Fruit fly (Drosophila melanogaster) whole organism, embryonic: ENCODE measurements around the gene CG2772.

Experiments
- Abd-B ChIP-seq: fragments of 200-800 bp; sonication (Bioruptor generic); optimal IDR thresholded peaks from 2 replicates; lab custom pipeline; 2018; ENCODE audit warnings: missing biosample characterization, mild to moderate bottlenecking, missing genetic modification characterization, moderate library complexity
- C15 ChIP-seq: fragments of 200-800 bp; sonication (Bioruptor generic); IDR thresholded peaks from 3 replicates; pipeline ENCODE4 v1.3.6; 2022; ENCODE audit warnings: missing biosample characterization, missing genetic modification characterization
- CG11093 ChIP-seq: fragments of 200-800 bp; sonication (Bioruptor generic); IDR thresholded peaks from 3 replicates; pipeline ENCODE4 v1.3.6; 2022; ENCODE audit warnings: missing biosample characterization, missing genetic modification characterization
- CG12071 ChIP-seq: fragments of 200-800 bp; sonication (Bioruptor generic); optimal IDR thresholded peaks from 3 replicates; lab custom pipeline; 2018; ENCODE audit warnings: missing biosample characterization, mild to moderate bottlenecking, missing genetic modification characterization
- CG12104 ChIP-seq: fragments of 200-800 bp; sonication (Bioruptor generic); optimal IDR thresholded peaks from 3 replicates; lab custom pipeline; 2016; ENCODE audit warnings: missing biosample characterization, missing genetic modification characterization
- CG12219 ChIP-seq: fragments of 200-800 bp; sonication (Bioruptor generic); optimal IDR thresholded peaks from 3 replicates; lab custom pipeline; 2018; ENCODE audit warnings: missing biosample characterization, mild to moderate bottlenecking, missing genetic modification characterization
- CG12391 ChIP-seq: fragments of 200-800 bp; sonication (Bioruptor generic); optimal IDR thresholded peaks from 3 replicates; lab custom pipeline; 2018; ENCODE audit warnings: missing biosample characterization, mild to moderate bottlenecking, missing genetic modification characterization, moderate library complexity
- CG13624 ChIP-seq: fragments of 200-800 bp; sonication (Bioruptor generic); optimal IDR thresholded peaks from 2 replicates; lab custom pipeline; 2016; ENCODE audit warnings: missing biosample characterization, missing genetic modification characterization
- CG14667 ChIP-seq: fragments of 200-800 bp; sonication (Bioruptor generic); IDR thresholded peaks from 2 replicates; pipeline ENCODE4 v1.3.6; 2022; ENCODE audit warnings: missing biosample characterization, missing genetic modification characterization
- CG17385 ChIP-seq: fragments of 200-800 bp; sonication (Bioruptor generic); optimal IDR thresholded peaks from 3 replicates; lab custom pipeline; 2018; ENCODE audit warnings: missing biosample characterization, mild to moderate bottlenecking, missing genetic modification characterization
- CG17802 ChIP-seq: fragments of 200-800 bp; sonication (Bioruptor generic); optimal IDR thresholded peaks from 2 replicates; lab custom pipeline; 2018; ENCODE audit warnings: missing biosample characterization, mild to moderate bottlenecking, missing genetic modification characterization, moderate library complexity
- CG18262 ChIP-seq: fragments of 200-800 bp; optimal IDR thresholded peaks from 3 replicates; lab custom pipeline; 2019; ENCODE audit warnings: missing biosample characterization, mild to moderate bottlenecking, missing genetic modification characterization, moderate library complexity
- CG2875 ChIP-seq: fragments of 200-800 bp; sonication (Bioruptor generic); optimal IDR thresholded peaks from 2 replicates; lab custom pipeline; 2017; ENCODE audit warnings: missing biosample characterization, mild to moderate bottlenecking, missing genetic modification characterization, missing genetic modification reagents
- CG32767 ChIP-seq: fragments of 200-800 bp; sonication (Bioruptor generic); IDR thresholded peaks from 2 replicates; pipeline ENCODE4 v1.3.6; 2022; ENCODE audit warnings: missing biosample characterization, missing genetic modification characterization
- CG4424 ChIP-seq: fragments of 200-800 bp; sonication (Bioruptor generic); optimal IDR thresholded peaks from 3 replicates; lab custom pipeline; 2016; ENCODE audit warnings: missing biosample characterization, missing genetic modification characterization
- CG4730 ChIP-seq: fragments of 200-800 bp; sonication (Bioruptor generic); IDR thresholded peaks from 2 replicates; pipeline ENCODE4 v1.3.6; 2022; ENCODE audit warnings: missing biosample characterization, missing genetic modification characterization
- CG4820 ChIP-seq: fragments of 200-800 bp; sonication (Bioruptor generic); optimal IDR thresholded peaks from 3 replicates; lab custom pipeline; 2016; ENCODE audit warnings: missing biosample characterization, missing genetic modification characterization
- CG7987 ChIP-seq: fragments of 200-800 bp; sonication (Bioruptor generic); optimal IDR thresholded peaks from 2 replicates; lab custom pipeline; 2018; ENCODE audit warnings: missing biosample characterization, mild to moderate bottlenecking, missing genetic modification characterization, moderate library complexity
- CG9727 ChIP-seq: fragments of 200-800 bp; sonication (Bioruptor generic); optimal IDR thresholded peaks from 3 replicates; lab custom pipeline; 2017; ENCODE audit warnings: missing biosample characterization, mild to moderate bottlenecking, missing genetic modification characterization
- Doc3 ChIP-seq: fragments of 200-800 bp; sonication (Bioruptor generic); IDR thresholded peaks from 3 replicates; pipeline ENCODE4 v1.3.6; 2022; ENCODE audit warnings: missing biosample characterization, missing genetic modification characterization; ENCODE audit not compliant: partially characterized antibody
- Drgx ChIP-seq: fragments of 200-800 bp; sonication (Bioruptor generic); IDR thresholded peaks from 2 replicates; pipeline ENCODE4 v1.3.6; 2022; ENCODE audit warnings: missing biosample characterization, missing genetic modification characterization
- GATAe ChIP-seq: fragments of 200-800 bp; sonication (Bioruptor generic); conservative IDR thresholded peaks from 2 replicates; pipeline ENCODE4 v1.3.6; 2022; ENCODE audit warnings: missing biosample characterization, missing genetic modification characterization
- HLH54F ChIP-seq: fragments of 200-800 bp; sonication (Bioruptor generic); optimal IDR thresholded peaks from 3 replicates; lab custom pipeline; 2016; ENCODE audit warnings: missing biosample characterization, missing genetic modification characterization
- Hey ChIP-seq: fragments of 200-800 bp; sonication (Bioruptor generic); optimal IDR thresholded peaks from 3 replicates; lab custom pipeline; 2018; ENCODE audit warnings: missing biosample characterization, mild to moderate bottlenecking, missing genetic modification characterization
- HmgZ ChIP-seq: fragments of 200-800 bp; sonication (Bioruptor generic); optimal IDR thresholded peaks from 2 replicates; lab custom pipeline; 2018; ENCODE audit warnings: missing biosample characterization, mild to moderate bottlenecking, missing genetic modification characterization
- Opbp ChIP-seq: fragments of 200-800 bp; sonication (Bioruptor generic); IDR thresholded peaks from 3 replicates; pipeline ENCODE4 v1.3.6; 2022; ENCODE audit warnings: missing biosample characterization, missing genetic modification characterization; ENCODE audit not compliant: partially characterized antibody
- Rfx ChIP-seq: fragments of 200-800 bp; sonication (Bioruptor generic); IDR thresholded peaks from 2 replicates; pipeline ENCODE4 v1.3.6; 2022; ENCODE audit warnings: missing biosample characterization, missing genetic modification characterization
- Stat92E ChIP-seq, 3 experiments: fragments of >200 bp in 2 of 3; fragments of 200-800 bp in 1 of 3; sonication (Bioruptor generic) in 1 of 3; optimal IDR thresholded peaks; 2 replicates each; lab custom pipeline; 2017 to 2019; ENCODE audit warnings: missing biosample characterization in 3 of 3, missing genetic modification characterization in 3 of 3, mild to moderate bottlenecking in 1 of 3, moderate library complexity in 1 of 3
- TFAM ChIP-seq: fragments of 200-800 bp; sonication (Bioruptor generic); optimal IDR thresholded peaks from 2 replicates; lab custom pipeline; 2017; ENCODE audit warnings: missing biosample characterization, missing genetic modification characterization, inconsistent platforms
- ac ChIP-seq: fragments of 200-800 bp; sonication (Bioruptor generic); optimal IDR thresholded peaks from 3 replicates; lab custom pipeline; 2017; ENCODE audit warnings: missing biosample characterization, mild to moderate bottlenecking, missing genetic modification characterization
- chinmo ChIP-seq: fragments of 200-800 bp; sonication (Bioruptor generic); IDR thresholded peaks from 4 replicates; pipeline ENCODE4 v1.3.6; 2022; ENCODE audit warnings: missing biosample characterization, missing genetic modification characterization; ENCODE audit not compliant: partially characterized antibody
- croc ChIP-seq: fragments of 200-800 bp; sonication (Bioruptor generic); conservative IDR thresholded peaks from 3 replicates; pipeline ENCODE4 v1.3.6; 2022; ENCODE audit warnings: missing biosample characterization, missing genetic modification characterization
- dan ChIP-seq: fragments of 200-800 bp; sonication (Bioruptor generic); IDR thresholded peaks from 2 replicates; pipeline ENCODE4 v1.3.6; 2022; ENCODE audit warnings: missing biosample characterization, missing genetic modification characterization
- dysf ChIP-seq: fragments of 200-800 bp; sonication (Bioruptor generic); IDR thresholded peaks from 3 replicates; pipeline ENCODE4 v1.3.6; 2022; ENCODE audit warnings: missing biosample characterization, missing genetic modification characterization
- ems ChIP-seq: fragments of 200-800 bp; sonication (Bioruptor generic); optimal IDR thresholded peaks from 3 replicates; lab custom pipeline; 2016; ENCODE audit warnings: missing biosample characterization, missing genetic modification characterization
- fu2 ChIP-seq: fragments of 200-800 bp; sonication (Bioruptor generic); optimal IDR thresholded peaks from 2 replicates; lab custom pipeline; 2016; ENCODE audit warnings: missing biosample characterization, missing genetic modification characterization
- gem ChIP-seq: fragments of 200-800 bp; sonication (Bioruptor generic); optimal IDR thresholded peaks from 2 replicates; lab custom pipeline; 2019; ENCODE audit warnings: missing biosample characterization, mild to moderate bottlenecking, missing genetic modification characterization, moderate library complexity
- ham ChIP-seq: fragments of 200-800 bp; sonication (Bioruptor generic); IDR thresholded peaks from 2 replicates; pipeline ENCODE4 v1.3.6; 2022; ENCODE audit warnings: missing biosample characterization, missing genetic modification characterization
- kah ChIP-seq: fragments of 200-800 bp; sonication (Bioruptor generic); optimal IDR thresholded peaks from 2 replicates; lab custom pipeline; 2018; ENCODE audit warnings: missing biosample characterization, mild to moderate bottlenecking, missing genetic modification characterization
- nerfin-1 ChIP-seq: fragments of 200-800 bp; sonication (Bioruptor generic); optimal IDR thresholded peaks from 3 replicates; lab custom pipeline; 2019; ENCODE audit warnings: missing biosample characterization, mild to moderate bottlenecking, missing genetic modification characterization, moderate library complexity
- nom ChIP-seq: fragments of 200-800 bp; sonication (Bioruptor generic); optimal IDR thresholded peaks from 2 replicates; lab custom pipeline; 2017; ENCODE audit warnings: missing biosample characterization, missing genetic modification characterization, mild to moderate bottlenecking, moderate library complexity, missing genetic modification reagents
- onecut ChIP-seq: fragments of 200-800 bp; sonication (Bioruptor generic); IDR thresholded peaks from 2 replicates; pipeline ENCODE4 v1.3.6; 2022; ENCODE audit warnings: missing biosample characterization, missing genetic modification characterization
- pb ChIP-seq: fragments of 200-800 bp; sonication (Bioruptor generic); optimal IDR thresholded peaks from 3 replicates; lab custom pipeline; 2016; ENCODE audit warnings: missing biosample characterization, missing genetic modification characterization
- repo ChIP-seq: fragments of 200-800 bp; sonication (Bioruptor generic); optimal IDR thresholded peaks from 2 replicates; lab custom pipeline; 2016; ENCODE audit warnings: missing biosample characterization, missing genetic modification characterization
- rib ChIP-seq: fragments of 200-800 bp; sonication (Bioruptor generic); IDR thresholded peaks from 2 replicates; pipeline ENCODE4 v1.3.6; 2022; ENCODE audit warnings: missing biosample characterization, missing genetic modification characterization
- slou ChIP-seq: fragments of 200-800 bp; sonication (Bioruptor generic); optimal IDR thresholded peaks from 3 replicates; lab custom pipeline; 2016; ENCODE audit warnings: missing biosample characterization, missing genetic modification characterization
- sna ChIP-seq: fragments of 200-800 bp; sonication (Bioruptor generic); IDR thresholded peaks from 2 replicates; pipeline ENCODE4 v1.3.6; 2022; ENCODE audit warnings: missing biosample characterization, missing genetic modification characterization; ENCODE audit not compliant: partially characterized antibody
- twi ChIP-seq: fragments of 200-800 bp; optimal IDR thresholded peaks from 2 replicates; lab custom pipeline; 2019; ENCODE audit warnings: missing biosample characterization, mild to moderate bottlenecking, missing genetic modification characterization, moderate library complexity
- tx ChIP-seq: fragments of 200-800 bp; sonication (Bioruptor generic); optimal IDR thresholded peaks from 2 replicates; lab custom pipeline; 2016; ENCODE audit warnings: missing biosample characterization, missing genetic modification characterization
- usp ChIP-seq: fragments of >200 bp; optimal IDR thresholded peaks from 2 replicates; lab custom pipeline; 2017; ENCODE audit warnings: missing biosample characterization, missing genetic modification characterization
- zen2 ChIP-seq: fragments of 200-800 bp; sonication (Bioruptor generic); IDR thresholded peaks from 3 replicates; pipeline ENCODE4 v1.3.6; 2022; ENCODE audit warnings: missing biosample characterization, missing genetic modification characterization; ENCODE audit not compliant: partially characterized antibody

CG2772 gene

dm6 chr2L:3475948-3476347 is 30.2 kb downstream of the CG2772 start (continued):
- TF ChIP-seq CG12104 (GFP tag; lab: Kevin White, UChicago) (peak; percentile 62), CG2875 (GFP tag; lab: Kevin White, UChicago) (no peak), CG7987 (peak; percentile 31), CG12391 (tag; lab: Kevin White, UChicago) (peak; percentile 74), CG4424 (GFP tag; lab: Kevin White, UChicago) (peak; percentile 71), Doc3 (GFP tag; lab: Robert Waterston, UW) (no peak), Stat92E (GFP tag; optimal IDR thresholded peaks at IDR 0.05; lab: Kevin White, UChicago) (no peak), twi (tag; lab: Kevin White, UChicago) (no peak), zen2 (no peak), dan (GFP tag; lab: Robert Waterston, UW) (no peak), nerfin-1 (no peak), CG32767 (GFP tag; lab: Robert Waterston, UW) (peak; percentile 46; the same call in 1 of the 2 replicates), Drgx (no peak), usp (no peak), GATAe (GFP tag; lab: Robert Waterston, UW) (no peak), CG17385 (GFP tag; lab: Kevin White, UChicago) (peak; percentile 68), C15 (GFP tag; lab: Robert Waterston, UW) (no peak), CG14667 (GFP tag; lab: Robert Waterston, UW) (peak; percentile 38), fu2 (GFP tag; lab: Kevin White, UChicago) (no peak), CG4730 (peak; percentile 35; the same call in 1 of the 2 replicates), sna (GFP tag; lab: Robert Waterston, UW) (no peak), rib (GFP tag; lab: Robert Waterston, UW) (no peak), pb (GFP tag; lab: Kevin White, UChicago) (no peak), CG12219 (GFP tag; lab: Kevin White, UChicago) (peak; percentile 24), ham (GFP tag; lab: Robert Waterston, UW) (no peak), CG11093 (GFP tag; lab: Robert Waterston, UW) (no peak), CG9727 (peak; percentile 62), HLH54F (GFP tag; lab: Kevin White, UChicago) (peak; percentile 53), slou (peak; percentile 50), CG17802 (tag; lab: Kevin White, UChicago) (no peak), TFAM (no peak), Opbp (GFP tag; lab: Robert Waterston, UW) (no peak), Abd-B (GFP tag; lab: Kevin White, UChicago) (peak; percentile 57), kah (GFP tag; lab: Kevin White, UChicago) (no peak), CG18262 (tag; lab: Kevin White, UChicago) (peak; percentile 66), CG4820 (GFP tag; lab: Kevin White, UChicago) (peak; percentile 9), onecut (GFP tag; lab: Robert Waterston, UW) (peak; percentile 20; the same call in 1 of the 2 replicates), Rfx (peak; percentile 66), ems (peak; percentile 16), CG13624 (GFP tag; lab: Kevin White, UChicago) (peak; percentile 23), repo (GFP tag; lab: Kevin White, UChicago) (no peak), nom (no peak), CG12071 (GFP tag; lab: Kevin White, UChicago) (no peak), HmgZ (tag; lab: Kevin White, UChicago) (peak; percentile 67), tx (GFP tag; lab: Kevin White, UChicago) (no peak), dysf (GFP tag; lab: Robert Waterston, UW) (peak; percentile 83), croc (GFP tag; lab: Robert Waterston, UW) (no peak; the same call in 2 of the 3 replicates), Hey (tag; lab: Kevin White, UChicago) (no peak), chinmo (no peak), gem (peak; percentile 82), ac (GFP tag; lab: Kevin White, UChicago) (no peak)
